Fruit fly (Drosophila melanogaster) whole organism, pupa: ENCODE data around the gene CG31626.

Experiments used
- CG10348 ChIP-seq: fragments of 200-800 bp; sonication (Bioruptor generic); IDR thresholded peaks from 2 replicates; pipeline ENCODE4 v1.3.6; 2022; ENCODE audit warnings: missing biosample characterization, missing genetic modification characterization
- CG13204 ChIP-seq: fragments of 200-800 bp; sonication (Bioruptor generic); optimal IDR thresholded peaks from 2 replicates; lab custom pipeline; 2018; ENCODE audit warnings: missing biosample characterization, mild to moderate bottlenecking, missing genetic modification characterization, moderate library complexity
- CG14655 ChIP-seq: fragments of 200-800 bp; sonication (Bioruptor generic); optimal IDR thresholded peaks from 3 replicates; lab custom pipeline; 2017; ENCODE audit warnings: mild to moderate bottlenecking, missing biosample characterization, missing genetic modification reagents, missing genetic modification characterization
- CG15710 ChIP-seq: fragments of 200-800 bp; sonication (Bioruptor generic); optimal IDR thresholded peaks from 2 replicates; lab custom pipeline; 2018; ENCODE audit warnings: missing biosample characterization, mild to moderate bottlenecking, missing genetic modification characterization, moderate library complexity
- CG17806 ChIP-seq: fragments of 200-800 bp; sonication (Bioruptor generic); optimal IDR thresholded peaks from 2 replicates; lab custom pipeline; 2018; ENCODE audit warnings: missing biosample characterization, mild to moderate bottlenecking, missing genetic modification characterization, moderate library complexity
- CG32121 ChIP-seq: fragments of 200-800 bp; sonication (Bioruptor generic); IDR thresholded peaks from 2 replicates; pipeline ENCODE4 v1.3.6; 2022; ENCODE audit warnings: missing biosample characterization, missing genetic modification characterization
- CG8301 ChIP-seq: fragments of 200-800 bp; sonication (Bioruptor generic); optimal IDR thresholded peaks from 2 replicates; lab custom pipeline; 2018; ENCODE audit warnings: missing biosample characterization, mild to moderate bottlenecking, missing genetic modification characterization
- CG9948 ChIP-seq: fragments of 200-800 bp; sonication (Bioruptor generic); optimal IDR thresholded peaks from 2 replicates; lab custom pipeline; 2018; ENCODE audit warnings: missing biosample characterization, mild to moderate bottlenecking, missing genetic modification characterization, moderate library complexity
- EcR ChIP-seq: fragments of 200-800 bp; sonication (Bioruptor generic); optimal IDR thresholded peaks from 3 replicates; lab custom pipeline; 2019; ENCODE audit warnings: missing biosample characterization, missing genetic modification characterization, mild to moderate bottlenecking, moderate library complexity, missing genetic modification reagents
- Ets98B ChIP-seq: fragments of 200-800 bp; sonication (Bioruptor generic); IDR thresholded peaks from 2 replicates; pipeline ENCODE4 v1.3.6; 2022; ENCODE audit warnings: missing biosample characterization, missing genetic modification characterization
- Pif1A ChIP-seq: fragments of 200-800 bp; sonication (Bioruptor generic); optimal IDR thresholded peaks from 3 replicates; lab custom pipeline; 2016; ENCODE audit warnings: missing biosample characterization, missing genetic modification characterization
- Snoo ChIP-seq: fragments of 200-800 bp; sonication (Bioruptor generic); optimal IDR thresholded peaks from 3 replicates; lab custom pipeline; 2017; ENCODE audit warnings: missing biosample characterization, mild to moderate bottlenecking, missing genetic modification characterization, inconsistent platforms
- fd96Ca ChIP-seq: fragments of 200-800 bp; sonication (Bioruptor generic); IDR thresholded peaks from 3 replicates; pipeline ENCODE4 v1.3.6; 2022; ENCODE audit warnings: missing biosample characterization, missing genetic modification characterization
- gl ChIP-seq: fragments of 200-800 bp; sonication (Bioruptor generic); optimal IDR thresholded peaks from 2 replicates; lab custom pipeline; 2018; ENCODE audit warnings: missing biosample characterization, mild to moderate bottlenecking, missing genetic modification characterization
- rn ChIP-seq: fragments of 200-800 bp; sonication (Bioruptor generic); IDR thresholded peaks from 2 replicates; pipeline ENCODE4 v1.3.6; 2022; ENCODE audit warnings: missing biosample characterization, missing genetic modification characterization

CG31626 gene

dm6 chr2L:21187753-21188152 lies 48.8 kb downstream of the CG31626 start:
- TF ChIP-seq CG13204 (no peak), CG17806 (tag; lab: Kevin White, UChicago) (no peak), Ets98B (GFP tag; lab: Robert Waterston, UW) (no peak), CG15710 (tag; lab: Kevin White, UChicago) (no peak), Snoo (no peak), EcR (GFP tag; lab: Kevin White, UChicago) (no peak), CG9948 (tag; lab: Kevin White, UChicago) (no peak), Pif1A (GFP tag; lab: Kevin White, UChicago) (no peak), rn (GFP tag; lab: Robert Waterston, UW) (no peak), gl (tag; lab: Kevin White, UChicago) (no peak), fd96Ca (GFP tag; lab: Robert Waterston, UW) (no peak), CG14655 (no peak), CG10348 (GFP tag; lab: Robert Waterston, UW) (no peak), CG8301 (no peak), CG32121 (no peak)
